Worm (Caenorhabditis elegans) whole organism, early embryonic: ENCODE results near the gene scl-10.
A peak's percentile ranks its signal among the peaks of the same experiment; 100 is the strongest.

ENCODE experiments used
- B0310.2 ChIP-seq: sonication (generic microtip); optimal IDR thresholded peaks from 2 replicates; lab custom pipeline; 2016; ENCODE audit warnings: mild to moderate bottlenecking, missing genetic modification characterization, missing compliant biosample characterization
- F13C5.2 ChIP-seq: sonication (generic microtip); optimal IDR thresholded peaks from 2 replicates; lab custom pipeline; 2017; ENCODE audit warnings: mild to moderate bottlenecking, missing genetic modification characterization, inconsistent platforms, missing compliant biosample characterization
- aly-1 ChIP-seq: sonication (generic microtip); optimal IDR thresholded peaks from 2 replicates; lab custom pipeline; 2016; ENCODE audit warnings: missing genetic modification characterization, missing compliant biosample characterization
- ama-1 ChIP-seq: fragments of 150-350 bp; optimal IDR thresholded peaks from 2 replicates; lab custom pipeline; 2014
- ceh-13 ChIP-seq: fragments of 200-800 bp; sonication (Bioruptor generic); optimal IDR thresholded peaks from 2 replicates; lab custom pipeline; 2018; ENCODE audit warnings: mild to moderate bottlenecking, missing genetic modification characterization, missing compliant biosample characterization
- ceh-36 ChIP-seq: sonication (generic microtip); optimal IDR thresholded peaks from 2 replicates; lab custom pipeline; 2016; ENCODE audit warnings: missing genetic modification characterization, inconsistent platforms, missing compliant biosample characterization
- ets-7 ChIP-seq: sonication (generic microtip); optimal IDR thresholded peaks from 2 replicates; lab custom pipeline; 2016; ENCODE audit warnings: missing genotype, missing genetic modification characterization, missing compliant biosample characterization
- flt-1 ChIP-seq: fragments of 200-800 bp; sonication (Bioruptor generic); IDR thresholded peaks from 2 replicates; pipeline ENCODE4 v1.3.6; 2022; ENCODE audit warnings: missing genetic modification characterization, missing compliant biosample characterization
- hmbx-1 ChIP-seq: sonication (generic microtip); optimal IDR thresholded peaks from 2 replicates; lab custom pipeline; 2016; ENCODE audit warnings: mild to moderate bottlenecking, missing genetic modification characterization, missing compliant biosample characterization
- hmg-4 ChIP-seq: fragments of 200-800 bp; sonication (Bioruptor generic); optimal IDR thresholded peaks from 2 replicates; lab custom pipeline; 2018; ENCODE audit warnings: mild to moderate bottlenecking, missing genetic modification characterization, missing compliant biosample characterization
- hnd-1 ChIP-seq: sonication (generic microtip); optimal IDR thresholded peaks from 2 replicates; lab custom pipeline; 2016; ENCODE audit warnings: missing genetic modification characterization, missing compliant biosample characterization
- pes-1 ChIP-seq: fragments of 200-800 bp; sonication (Bioruptor generic); IDR thresholded peaks from 2 replicates; pipeline ENCODE4 v1.3.6; 2022; ENCODE audit warnings: missing genetic modification reagents, missing genetic modification characterization, missing compliant biosample characterization
- scrt-1 ChIP-seq: fragments of 200-800 bp; sonication (Bioruptor generic); IDR thresholded peaks from 2 replicates; pipeline ENCODE4 v1.3.6; 2022; ENCODE audit warnings: missing genetic modification characterization, missing compliant biosample characterization
- sea-1 ChIP-seq: fragments of 200-800 bp; sonication (Bioruptor generic); conservative IDR thresholded peaks from 2 replicates; pipeline ENCODE4 v1.3.6; 2022; ENCODE audit warnings: missing genetic modification characterization, missing compliant biosample characterization
- tbx-11 ChIP-seq: fragments of 200-800 bp; sonication (Bioruptor generic); IDR thresholded peaks from 2 replicates; pipeline ENCODE4 v1.3.6; 2022; ENCODE audit warnings: missing genetic modification characterization, missing compliant biosample characterization
- tbx-37 ChIP-seq: fragments of 200-800 bp; sonication (Bioruptor generic); conservative IDR thresholded peaks from 2 replicates; pipeline ENCODE4 v1.3.6; 2022; ENCODE audit warnings: missing genetic modification reagents, missing genetic modification characterization, missing compliant biosample characterization
- tra-4 ChIP-seq: sonication (generic microtip); optimal IDR thresholded peaks from 2 replicates; lab custom pipeline; 2017; ENCODE audit warnings: missing genetic modification characterization, missing compliant biosample characterization

Gene scl-10

DNA sequence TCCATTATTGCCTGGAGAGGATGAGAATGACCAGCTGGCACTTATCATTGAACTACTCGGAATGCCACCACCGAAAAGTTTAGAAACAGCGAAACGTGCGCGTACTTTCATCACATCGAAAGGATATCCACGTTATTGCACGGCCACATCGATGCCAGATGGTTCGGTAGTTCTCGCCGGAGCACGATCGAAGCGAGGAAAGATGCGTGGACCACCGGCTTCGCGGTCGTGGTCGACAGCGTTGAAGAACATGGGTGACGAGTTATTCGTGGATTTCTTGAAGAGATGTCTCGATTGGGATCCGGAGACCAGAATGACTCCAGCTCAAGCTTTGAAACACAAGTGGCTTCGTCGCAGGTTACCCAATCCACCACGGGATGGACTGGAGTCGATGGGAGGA is 14.7 kb upstream of the scl-10 start:
- no peak for TF ChIP-seq pes-1 (GFP tag; lab: Robert Waterston, UW)
- peak; percentile 9 for TF ChIP-seq ama-1 (lab: Kevin White, UChicago)

ce11 chrIV:13035302-13035701 is 13.0 kb upstream of the scl-10 start:
- no peak for TF ChIP-seq hmbx-1 (tag; lab: Kevin White, UChicago)
- TF ChIP-seq pes-1 (GFP tag; lab: Robert Waterston, UW), result no peak
- TF ChIP-seq tra-4 (tag; lab: Kevin White, UChicago), result no peak

ce11 chrIV:13036835-13037234 is 11.4 kb upstream of the scl-10 start:
- TF ChIP-seq scrt-1 (GFP tag; lab: Robert Waterston, UW) (no peak), ets-7 (tag; lab: Kevin White, UChicago) (no peak), tbx-11 (GFP tag; lab: Robert Waterston, UW) (no peak), hnd-1 (tag; lab: Kevin White, UChicago) (no peak), flt-1 (no peak), pes-1 (GFP tag; lab: Robert Waterston, UW) (no peak), tra-4 (tag; lab: Kevin White, UChicago) (no peak), tbx-37 (GFP tag; lab: Robert Waterston, UW) (no peak), ama-1 (lab: Kevin White, UChicago) (no peak), ceh-36 (tag; lab: Kevin White, UChicago) (no peak), ceh-13 (GFP tag; lab: Kevin White, UChicago) (no peak)

DNA sequence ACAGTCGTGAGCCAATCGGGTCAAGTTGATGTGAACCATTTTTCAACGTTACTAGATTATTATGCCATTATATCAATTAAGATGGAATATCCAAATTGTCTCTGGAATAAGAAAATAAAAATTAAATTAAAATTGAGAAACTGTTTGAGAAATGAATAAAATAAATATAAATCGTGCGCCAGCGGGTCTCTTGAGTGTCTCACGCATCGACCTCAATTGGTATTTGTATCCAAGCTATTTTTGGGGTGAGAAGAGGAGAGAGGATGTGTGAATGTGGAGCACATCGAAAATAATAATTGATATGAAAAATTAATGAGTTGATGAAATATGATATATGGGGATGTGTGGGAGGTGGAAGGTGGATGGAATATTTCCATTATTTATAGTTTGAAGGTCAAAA is 9.4 kb upstream of the scl-10 start, which contains the start of gene F49E11.2:
F49E11.2 (minus strand) TSS at position 101 of the 400 bp plus-strand sequence.
- TF ChIP-seq hnd-1 (tag; lab: Kevin White, UChicago), result no peak
- no peak for TF ChIP-seq scrt-1 (GFP tag; lab: Robert Waterston, UW)
- TF ChIP-seq F13C5.2 (tag; lab: Kevin White, UChicago), result no peak
- TF ChIP-seq aly-1 (tag; lab: Kevin White, UChicago), result no peak
- no peak for TF ChIP-seq tbx-11 (GFP tag; lab: Robert Waterston, UW)
- TF ChIP-seq ceh-13 (GFP tag; lab: Kevin White, UChicago), result no peak
- TF ChIP-seq hmbx-1 (tag; lab: Kevin White, UChicago), result no peak
- no peak for TF ChIP-seq B0310.2 (tag; lab: Kevin White, UChicago)
- TF ChIP-seq ama-1 (lab: Kevin White, UChicago), result no peak

DNA sequence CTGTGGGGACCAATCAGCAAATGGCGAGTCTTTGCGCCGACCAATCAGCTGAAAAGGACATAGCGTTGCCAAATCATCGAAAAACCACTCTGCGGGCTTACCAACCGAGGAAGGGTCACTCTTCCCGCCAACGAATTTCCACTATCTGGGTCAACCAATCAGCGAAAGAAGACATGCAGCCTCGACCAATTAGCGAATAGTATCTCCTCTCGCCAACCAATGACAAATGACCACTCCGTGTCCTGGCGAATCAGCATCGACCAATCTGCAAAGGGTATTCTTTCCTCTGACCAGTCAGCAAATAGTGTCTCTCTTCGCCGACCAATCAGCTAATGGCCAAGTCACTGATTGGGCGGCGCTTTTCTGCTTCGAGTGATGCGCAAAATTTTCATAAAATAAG is 6.8 kb upstream of the scl-10 start:
- TF ChIP-seq scrt-1 (GFP tag; lab: Robert Waterston, UW) (no peak), hmg-4 (no peak), ama-1 (lab: Kevin White, UChicago) (no peak), flt-1 (no peak), aly-1 (tag; lab: Kevin White, UChicago) (no peak), tbx-37 (GFP tag; lab: Robert Waterston, UW) (no peak), ets-7 (tag; lab: Kevin White, UChicago) (no peak)

ce11 chrIV:13042091-13042490 is 6.2 kb upstream of the scl-10 start, which contains the start of gene amt-2:
amt-2 (plus strand) TSS chrIV:13042391.
- no peak for TF ChIP-seq flt-1
- no peak for TF ChIP-seq hmg-4
- no peak for TF ChIP-seq sea-1 (GFP tag; lab: Robert Waterston, UW)
- no peak for TF ChIP-seq tbx-11 (GFP tag; lab: Robert Waterston, UW)
- no peak for TF ChIP-seq ceh-13 (GFP tag; lab: Kevin White, UChicago)
- no peak for TF ChIP-seq hmbx-1 (tag; lab: Kevin White, UChicago)
- TF ChIP-seq tra-4 (tag; lab: Kevin White, UChicago), result no peak
- TF ChIP-seq B0310.2 (tag; lab: Kevin White, UChicago), result no peak
- TF ChIP-seq ets-7 (tag; lab: Kevin White, UChicago), result no peak
- TF ChIP-seq scrt-1 (GFP tag; lab: Robert Waterston, UW), result no peak
- TF ChIP-seq tbx-37 (GFP tag; lab: Robert Waterston, UW), result no peak
- TF ChIP-seq aly-1 (tag; lab: Kevin White, UChicago), result no peak
- no peak for TF ChIP-seq ama-1 (lab: Kevin White, UChicago)

- TF ChIP-seq B0310.2 (tag; lab: Kevin White, UChicago), result no peak
- no peak for TF ChIP-seq tbx-11 (GFP tag; lab: Robert Waterston, UW)
- TF ChIP-seq sea-1 (GFP tag; lab: Robert Waterston, UW), result no peak
- no peak for TF ChIP-seq tbx-37 (GFP tag; lab: Robert Waterston, UW)
- no peak for TF ChIP-seq tra-4 (tag; lab: Kevin White, UChicago)
- TF ChIP-seq ama-1 (lab: Kevin White, UChicago), result no peak
- TF ChIP-seq hmg-4, result no peak
- no peak for TF ChIP-seq hmbx-1 (tag; lab: Kevin White, UChicago)
- TF ChIP-seq pes-1 (GFP tag; lab: Robert Waterston, UW), result no peak
- TF ChIP-seq aly-1 (tag; lab: Kevin White, UChicago), result no peak
- TF ChIP-seq F13C5.2 (tag; lab: Kevin White, UChicago), result no peak
- TF ChIP-seq ets-7 (tag; lab: Kevin White, UChicago), result no peak
- no peak for TF ChIP-seq scrt-1 (GFP tag; lab: Robert Waterston, UW)
- no peak for TF ChIP-seq ceh-13 (GFP tag; lab: Kevin White, UChicago)
Observed at ce11 chrIV:13044980-13045379, 3.3 kb upstream of the scl-10 start.

DNA sequence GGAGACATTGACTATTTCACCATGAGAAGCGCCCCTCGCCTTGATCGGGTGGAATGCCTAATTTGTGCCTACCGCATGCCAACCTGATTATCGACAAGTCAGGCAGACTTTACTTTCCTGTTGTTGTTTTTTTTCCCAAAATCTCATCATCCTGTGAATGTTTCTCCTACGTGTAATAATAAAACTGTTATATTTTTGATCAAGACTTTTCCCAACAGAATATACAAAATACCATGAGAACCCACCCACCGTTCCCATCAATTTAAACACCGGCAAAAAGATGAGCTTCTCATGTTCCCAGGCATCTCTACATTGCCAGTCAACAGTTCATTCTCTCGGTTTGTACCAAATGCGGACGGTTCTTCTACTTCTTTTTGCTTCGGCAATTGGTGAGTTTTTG is 1.4 kb upstream of the scl-10 start, which contains the start of gene scl-9:
scl-9 (plus strand) TSS at position 301 of the 400 bp plus-strand sequence.
- TF ChIP-seq flt-1 (no peak), scrt-1 (GFP tag; lab: Robert Waterston, UW) (no peak), ceh-13 (GFP tag; lab: Kevin White, UChicago) (no peak), aly-1 (tag; lab: Kevin White, UChicago) (no peak), ceh-36 (tag; lab: Kevin White, UChicago) (no peak), tbx-37 (GFP tag; lab: Robert Waterston, UW) (no peak), hnd-1 (tag; lab: Kevin White, UChicago) (no peak), tra-4 (tag; lab: Kevin White, UChicago) (no peak), hmg-4 (no peak), F13C5.2 (tag; lab: Kevin White, UChicago) (no peak), pes-1 (GFP tag; lab: Robert Waterston, UW) (no peak), B0310.2 (tag; lab: Kevin White, UChicago) (no peak), hmbx-1 (tag; lab: Kevin White, UChicago) (no peak), sea-1 (GFP tag; lab: Robert Waterston, UW) (no peak), ama-1 (lab: Kevin White, UChicago) (no peak), tbx-11 (GFP tag; lab: Robert Waterston, UW) (no peak), ets-7 (tag; lab: Kevin White, UChicago) (no peak)
